Worm (Caenorhabditis elegans): Measurements from ENCODE around the gene srm-6.

ce11 chrV:14378986-14379385 lies 42.2 kb downstream of the srm-6 start, which contains the start of gene npr-43:
- TF ChIP-seq mep-1 (tag; optimal IDR thresholded peaks at IDR 0.05): no peak
- TF ChIP-seq nhr-12 (tag; optimal IDR thresholded peaks at IDR 0.05): no peak
- no peak for TF ChIP-seq ztf-11 (tag; optimal IDR thresholded peaks at IDR 0.05)
- no peak for TF ChIP-seq lin-13 (tag; optimal IDR thresholded peaks at IDR 0.05)
- no peak for TF ChIP-seq nhr-237 (tag; optimal IDR thresholded peaks at IDR 0.05)
- no peak for TF ChIP-seq unc-62 (GFP tag; optimal IDR thresholded peaks at IDR 0.05)
- TF ChIP-seq elt-1 (tag; optimal IDR thresholded peaks at IDR 0.05; ENCODE audit: borderline replicate concordance, insufficient read depth): no peak
- no peak for TF ChIP-seq drap-1 (GFP tag; optimal IDR thresholded peaks at IDR 0.05)
- no peak for TF ChIP-seq elt-3 (tag; optimal IDR thresholded peaks at IDR 0.05)
- no peak for TF ChIP-seq nhr-76 (tag; optimal IDR thresholded peaks at IDR 0.05)
- no peak for TF ChIP-seq tbx-8 (GFP tag; optimal IDR thresholded peaks at IDR 0.05)

All from whole organism, mixed stage, embryonic.